Fruit fly (Drosophila melanogaster): Measurements from ENCODE around the gene Crag.

The Crag gene

DNA sequence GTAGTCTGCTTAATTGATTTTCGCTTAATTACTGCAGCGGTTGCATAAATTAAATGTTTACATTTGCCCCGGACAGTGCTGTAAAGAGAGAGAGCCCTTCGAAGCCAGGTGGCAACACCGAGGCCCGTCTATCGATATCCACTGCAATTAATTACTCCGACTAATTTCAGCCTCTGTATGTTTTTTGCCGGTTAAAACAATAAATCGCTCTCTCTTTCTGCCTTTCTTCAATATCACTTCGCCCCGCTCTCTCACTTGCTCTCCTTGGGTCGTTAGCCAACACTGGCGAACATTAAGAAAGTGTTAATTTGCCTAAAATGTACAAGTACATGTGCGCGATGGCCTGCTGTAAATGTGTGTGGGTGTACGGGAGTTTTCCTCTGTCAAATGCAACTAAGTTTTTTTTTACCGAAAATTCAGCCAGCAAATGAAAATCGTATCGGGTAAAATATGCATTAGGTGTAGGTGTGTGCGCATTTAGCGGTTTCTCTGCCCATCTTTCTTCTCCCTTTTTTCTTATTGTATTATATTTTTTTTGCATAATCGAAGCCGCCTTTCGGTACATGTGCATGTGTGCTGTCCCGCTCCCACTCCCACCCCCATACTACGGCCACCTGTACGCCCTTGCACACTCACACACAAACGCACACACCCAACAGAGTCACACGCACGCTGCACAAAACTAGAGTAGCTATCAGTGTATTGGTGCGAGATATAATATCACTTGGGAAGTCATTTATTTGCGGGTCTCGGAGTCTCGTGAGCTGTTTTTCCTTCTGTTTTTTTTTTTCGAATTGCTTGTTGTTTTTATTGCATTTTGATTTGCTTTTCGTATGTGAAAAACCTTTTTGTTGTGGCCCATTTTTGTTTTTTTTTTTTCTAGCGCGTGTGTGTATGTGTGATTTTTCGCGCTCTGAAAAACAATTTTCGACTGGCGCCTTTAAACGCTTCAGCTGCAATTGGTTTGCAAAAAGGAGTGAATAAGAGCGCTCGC, 30.1 kb upstream of the Crag start (continued):
- TF ChIP-seq chn (GFP tag; optimal IDR thresholded peaks at IDR 0.05) (peak; percentile 17), ase (GFP tag; IDR thresholded peaks at IDR 0.05) (no peak), Awh (GFP tag; IDR thresholded peaks at IDR 0.05) (no peak; the same call in 1 of the 2 replicates), Drgx (GFP tag; IDR thresholded peaks at IDR 0.05) (peak; percentile 74), CTCF (GFP tag; optimal IDR thresholded peaks at IDR 0.05) (peak; percentile 4), CG11247 (GFP tag; IDR thresholded peaks at IDR 0.05) (peak; percentile 47), CG13894 (tag; optimal IDR thresholded peaks at IDR 0.05) (no peak), cas (GFP tag; IDR thresholded peaks at IDR 0.05) (no peak), CG2678 (tag; optimal IDR thresholded peaks at IDR 0.05) (peak; percentile 21), HmgD (GFP tag; optimal IDR thresholded peaks at IDR 0.05) (no peak), ewg (GFP tag; optimal IDR thresholded peaks at IDR 0.05) (no peak), gfzf (GFP tag; optimal IDR thresholded peaks at IDR 0.05) (no peak), CG30403 (GFP tag; optimal IDR thresholded peaks at IDR 0.05) (peak; percentile 16), Rfx (GFP tag; IDR thresholded peaks at IDR 0.05) (0 out of 2 replicates have a peak, but pooled peaks have one; percentile 17), nau (GFP tag; optimal IDR thresholded peaks at IDR 0.05) (no peak), maf-S (GFP tag; optimal IDR thresholded peaks at IDR 0.05) (no peak), Adf1 (GFP tag; IDR thresholded peaks at IDR 0.05) (no peak), fru (optimal IDR thresholded peaks at IDR 0.05) (no peak), aop (GFP tag; IDR thresholded peaks at IDR 0.05) (no peak), exex (tag; optimal IDR thresholded peaks at IDR 0.05) (peak; percentile 51), nmo (GFP tag; optimal IDR thresholded peaks at IDR 0.05) (peak; percentile 34), pb (GFP tag; optimal IDR thresholded peaks at IDR 0.05) (no peak), CG3847 (GFP tag; IDR thresholded peaks at IDR 0.05) (0 out of 2 replicates have a peak, but pooled peaks have one; percentile 16), CG4360 (GFP tag; IDR thresholded peaks at IDR 0.05) (0 out of 2 replicates have a peak, but pooled peaks have one; percentile 22), Oaz (GFP tag; IDR thresholded peaks at IDR 0.05) (no peak), repo (GFP tag; optimal IDR thresholded peaks at IDR 0.05) (no peak), dan (GFP tag; IDR thresholded peaks at IDR 0.05) (no peak), Trl (optimal IDR thresholded peaks at IDR 0.05) (peak; percentile 63 to 71), Trl (GFP tag; optimal IDR thresholded peaks at IDR 0.05) (peak; percentile 40), CoRest (tag; optimal IDR thresholded peaks at IDR 0.05) (no peak), gem (tag; optimal IDR thresholded peaks at IDR 0.05) (peak; percentile 8), sob (GFP tag; IDR thresholded peaks at IDR 0.05) (no peak), H15 (GFP tag; IDR thresholded peaks at IDR 0.05) (no peak), D (optimal IDR thresholded peaks at IDR 0.05) (no peak), D (GFP tag; optimal IDR thresholded peaks at IDR 0.05) (peak; percentile 59), h (optimal IDR thresholded peaks at IDR 0.05) (no peak), Dbx (GFP tag; IDR thresholded peaks at IDR 0.05) (0 out of 3 replicates have a peak, but pooled peaks have one; percentile 14), Sox100B (GFP tag; optimal IDR thresholded peaks at IDR 0.05) (peak; percentile 23), E2f1 (GFP tag; IDR thresholded peaks at IDR 0.05) (no peak; the same call in 1 of the 2 replicates), sima (GFP tag; optimal IDR thresholded peaks at IDR 0.05) (no peak), Hr51 (GFP tag; optimal IDR thresholded peaks at IDR 0.05) (peak in 1 of 2 experiments; percentile 23), slp2 (GFP tag; optimal IDR thresholded peaks at IDR 0.05) (no peak), Bteb2 (GFP tag; optimal IDR thresholded peaks at IDR 0.05) (no peak), CG8359 (GFP tag; optimal IDR thresholded peaks at IDR 0.05; ENCODE audit: borderline replicate concordance) (no peak), CG8388 (GFP tag; optimal IDR thresholded peaks at IDR 0.05) (no peak), org-1 (GFP tag; optimal IDR thresholded peaks at IDR 0.05) (no peak), danr (GFP tag; IDR thresholded peaks at IDR 0.05) (no peak), CG32532 (GFP tag; IDR thresholded peaks at IDR 0.05) (peak; percentile 49), Ptx1 (GFP tag; IDR thresholded peaks at IDR 0.05) (0 out of 2 replicates have a peak, but pooled peaks have one; percentile 23), CG34422 (GFP tag; IDR thresholded peaks at IDR 0.05) (peak; percentile 66; the same call in 1 of the 3 replicates), CG10147 (GFP tag; optimal IDR thresholded peaks at IDR 0.05) (no peak)

All from whole organism, embryonic.